Fruit fly (Drosophila melanogaster): ENCODE measurements around the gene snRNP-U1-C.

The snRNP-U1-C gene

dm6 chr3R:19027165-19027564 is 43.7 kb upstream of the snRNP-U1-C start, which contains the start of gene NP15.6 (continued):
- TF ChIP-seq org-1 (GFP tag; optimal IDR thresholded peaks at IDR 0.05) (no peak), lilli (GFP tag; optimal IDR thresholded peaks at IDR 0.05) (no peak), bowl (GFP tag; IDR thresholded peaks at IDR 0.05) (no peak), CG7928 (GFP tag; optimal IDR thresholded peaks at IDR 0.05) (no peak), esg (GFP tag; conservative IDR thresholded peaks at IDR 0.05) (no peak), CG34376 (GFP tag; optimal IDR thresholded peaks at IDR 0.05) (no peak), Fer2 (tag; optimal IDR thresholded peaks at IDR 0.05) (no peak), CG17186 (GFP tag; optimal IDR thresholded peaks at IDR 0.05) (no peak), wdn (GFP tag; IDR thresholded peaks at IDR 0.05) (no peak), CG12299 (tag; optimal IDR thresholded peaks at IDR 0.05) (no peak), CG4328 (GFP tag; optimal IDR thresholded peaks at IDR 0.05) (no peak), crc (GFP tag; optimal IDR thresholded peaks at IDR 0.05) (no peak), unc-4 (GFP tag; IDR thresholded peaks at IDR 0.05; ENCODE audit: partially characterized antibody) (no peak), Mrtf (GFP tag; IDR thresholded peaks at IDR 0.05) (no peak), kah (GFP tag; optimal IDR thresholded peaks at IDR 0.05) (no peak), CG2712 (tag; optimal IDR thresholded peaks at IDR 0.05) (peak; percentile 4), CG3995 (GFP tag; optimal IDR thresholded peaks at IDR 0.05) (no peak), lbe (GFP tag; optimal IDR thresholded peaks at IDR 0.05) (no peak), CG18764 (GFP tag; optimal IDR thresholded peaks at IDR 0.05) (no peak), vvl (GFP tag; IDR thresholded peaks at IDR 0.05) (no peak), CG31441 (GFP tag; IDR thresholded peaks at IDR 0.05) (no peak), CG10543 (GFP tag; optimal IDR thresholded peaks at IDR 0.05) (no peak), gt (GFP tag; IDR thresholded peaks at IDR 0.05) (no peak), unpg (GFP tag; optimal IDR thresholded peaks at IDR 0.05) (no peak), CG4617 (GFP tag; optimal IDR thresholded peaks at IDR 0.05; ENCODE audit: borderline replicate concordance) (peak; percentile 46), Drgx (GFP tag; IDR thresholded peaks at IDR 0.05) (no peak), fd96Cb (tag; optimal IDR thresholded peaks at IDR 0.05) (no peak), CG2875 (GFP tag; optimal IDR thresholded peaks at IDR 0.05) (no peak), cas (GFP tag; IDR thresholded peaks at IDR 0.05) (no peak), Dll (GFP tag; IDR thresholded peaks at IDR 0.05; ENCODE audit: partially characterized antibody) (0 out of 4 replicates have a peak, but pooled peaks have one; percentile 16), CG7372 (GFP tag; IDR thresholded peaks at IDR 0.05) (no peak), crp (GFP tag; optimal IDR thresholded peaks at IDR 0.05) (peak; percentile 56 to 92), H2.0 (GFP tag; IDR thresholded peaks at IDR 0.05) (no peak), Oli (tag; optimal IDR thresholded peaks at IDR 0.05) (no peak), CG8281 (tag; optimal IDR thresholded peaks at IDR 0.05) (no peak), CG10565 (GFP tag; optimal IDR thresholded peaks at IDR 0.05) (no peak), vfl (GFP tag; optimal IDR thresholded peaks at IDR 0.05) (no peak), sens (GFP tag) (no peak), Sry-δ (GFP tag; optimal IDR thresholded peaks at IDR 0.05) (no peak), YL-1 (GFP tag; optimal IDR thresholded peaks at IDR 0.05) (peak; percentile 41), CG9797 (GFP tag; optimal IDR thresholded peaks at IDR 0.05) (peak; percentile 86), CG16815 (GFP tag; optimal IDR thresholded peaks at IDR 0.05) (no peak), abd-A (tag; optimal IDR thresholded peaks at IDR 0.05) (no peak), CG31224 (GFP tag; IDR thresholded peaks at IDR 0.05) (no peak), repo (GFP tag; optimal IDR thresholded peaks at IDR 0.05) (no peak), CG11398 (GFP tag; optimal IDR thresholded peaks at IDR 0.05) (no peak), BEAF-32 (GFP tag; optimal IDR thresholded peaks at IDR 0.05) (peak; percentile 35), HmgD (GFP tag; optimal IDR thresholded peaks at IDR 0.05) (no peak), CG8924 (tag; optimal IDR thresholded peaks at IDR 0.05) (no peak), Dp (GFP tag; optimal IDR thresholded peaks at IDR 0.05) (peak; percentile 49), CG6765 (GFP tag; optimal IDR thresholded peaks at IDR 0.05) (no peak), Mes4 (GFP tag; optimal IDR thresholded peaks at IDR 0.05) (no peak)

Measured in whole organism, embryonic.